Worm (Caenorhabditis elegans) whole organism, L2 larva: ENCODE data around the gene str-97.

Experiments
- C34F6.9 ChIP-seq: fragments of 150-350 bp; optimal IDR thresholded peaks from 2 replicates; lab custom pipeline; 2014; ENCODE audit warnings: missing biosample characterization, missing genetic modification characterization
- R02D3.7 ChIP-seq: fragments of 150-350 bp; optimal IDR thresholded peaks from 2 replicates; lab custom pipeline; 2014; ENCODE audit warnings: missing biosample characterization, missing genetic modification characterization
- Y55F3AM.14 ChIP-seq: fragments of 200-800 bp; sonication (Bioruptor generic); optimal IDR thresholded peaks from 2 replicates; lab custom pipeline; 2018; ENCODE audit warnings: mild to moderate bottlenecking, missing genetic modification characterization, missing compliant biosample characterization
- aly-2 ChIP-seq: fragments of 150-350 bp; optimal IDR thresholded peaks from 2 replicates; lab custom pipeline; 2014; ENCODE audit warnings: missing biosample characterization, missing genetic modification characterization
- ama-1 ChIP-seq: fragments of 150-350 bp; optimal IDR thresholded peaks from 2 replicates; lab custom pipeline; 2018; ENCODE audit warnings: inconsistent platforms
- blmp-1 ChIP-seq: sonication (generic microtip); optimal IDR thresholded peaks from 2 replicates; lab custom pipeline; 2017; ENCODE audit warnings: missing genetic modification characterization, mild to moderate bottlenecking, missing compliant biosample characterization, antibody characterized with exemption, moderate library complexity; ENCODE audit not compliant: insufficient read depth
- ceh-16 ChIP-seq: fragments of 150-350 bp; optimal IDR thresholded peaks from 2 replicates; lab custom pipeline; 2014; ENCODE audit warnings: missing biosample characterization, missing genetic modification characterization
- ceh-82 ChIP-seq: fragments of 150-350 bp; optimal IDR thresholded peaks from 2 replicates; lab custom pipeline; 2014; ENCODE audit warnings: missing biosample characterization, missing genetic modification characterization
- crh-2 ChIP-seq: sonication (generic microtip); optimal IDR thresholded peaks from 2 replicates; lab custom pipeline; 2017; ENCODE audit warnings: missing biosample characterization, missing genetic modification characterization
- dmd-4 ChIP-seq: sonication (generic microtip); optimal IDR thresholded peaks from 2 replicates; lab custom pipeline; 2017; ENCODE audit warnings: missing biosample characterization, missing genetic modification characterization
- egl-27 ChIP-seq: sonication (generic microtip); optimal IDR thresholded peaks from 3 replicates; lab custom pipeline; 2017; ENCODE audit warnings: missing biosample characterization, missing genetic modification reagents, missing genetic modification characterization
- elt-1 ChIP-seq: fragments of 150-350 bp; optimal IDR thresholded peaks from 2 replicates; lab custom pipeline; 2014; ENCODE audit warnings: missing biosample characterization, missing genetic modification characterization
- fos-1 ChIP-seq: fragments of 150-350 bp; optimal IDR thresholded peaks from 2 replicates; lab custom pipeline; 2014; ENCODE audit warnings: missing biosample characterization, missing genetic modification characterization
- lin-11 ChIP-seq: fragments of 150-350 bp; sonication (generic microtip); optimal IDR thresholded peaks from 2 replicates; lab custom pipeline; 2014; ENCODE audit warnings: missing biosample characterization, missing genetic modification characterization, inconsistent platforms, mixed read lengths
- lin-13 ChIP-seq: fragments of 150-350 bp; optimal IDR thresholded peaks from 2 replicates; lab custom pipeline; 2014; ENCODE audit warnings: missing biosample characterization, missing genetic modification reagents, missing genetic modification characterization
- lin-39 ChIP-seq: fragments of 150-350 bp; optimal IDR thresholded peaks from 2 replicates; lab custom pipeline; 2014; ENCODE audit warnings: missing biosample characterization, missing genetic modification reagents, missing genetic modification characterization
- lsy-2 ChIP-seq, 2 experiments: fragments of 150-350 bp in 1 of 2; sonication (generic microtip) in 1 of 2; optimal IDR thresholded peaks; 2 replicates each; lab custom pipeline; 2014 to 2017; ENCODE audit warnings: missing biosample characterization in 2 of 2, missing genetic modification characterization in 2 of 2
- mab-5 ChIP-seq: fragments of 150-350 bp; optimal IDR thresholded peaks from 2 replicates; lab custom pipeline; 2014; ENCODE audit warnings: missing biosample characterization, missing genetic modification characterization
- mbf-1 ChIP-seq: sonication (generic microtip); optimal IDR thresholded peaks from 2 replicates; lab custom pipeline; 2017; ENCODE audit warnings: missing biosample characterization, missing genetic modification characterization
- mdl-1 ChIP-seq, 2 experiments: fragments of 150-350 bp in 1 of 2; sonication (generic microtip) in 1 of 2; optimal IDR thresholded peaks; 2 replicates each; lab custom pipeline; 2017; ENCODE audit warnings: missing biosample characterization in 2 of 2, missing genetic modification characterization in 2 of 2
- nhr-10 ChIP-seq: sonication (generic microtip); optimal IDR thresholded peaks from 2 replicates; lab custom pipeline; 2017; ENCODE audit warnings: missing biosample characterization, missing genetic modification characterization
- nhr-11 ChIP-seq: fragments of 150-350 bp; optimal IDR thresholded peaks from 2 replicates; lab custom pipeline; 2014; ENCODE audit warnings: missing biosample characterization, missing genetic modification characterization
- nhr-129 ChIP-seq: fragments of 150-350 bp; optimal IDR thresholded peaks from 2 replicates; lab custom pipeline; 2014; ENCODE audit warnings: missing biosample characterization, missing genetic modification characterization
- nhr-21 ChIP-seq: fragments of 150-350 bp; optimal IDR thresholded peaks from 2 replicates; lab custom pipeline; 2014; ENCODE audit warnings: missing biosample characterization, missing genetic modification characterization
- nhr-237 ChIP-seq: fragments of 150-350 bp; optimal IDR thresholded peaks from 2 replicates; lab custom pipeline; 2014; ENCODE audit warnings: missing biosample characterization, missing genetic modification characterization
- nhr-25 ChIP-seq: fragments of 150-350 bp; sonication (generic microtip); optimal IDR thresholded peaks from 3 replicates; lab custom pipeline; 2014; ENCODE audit warnings: missing biosample characterization, missing genetic modification characterization
- nhr-6 ChIP-seq: fragments of 150-350 bp; optimal IDR thresholded peaks from 2 replicates; lab custom pipeline; 2014; ENCODE audit warnings: missing biosample characterization, missing genetic modification characterization
- peb-1 ChIP-seq: fragments of 150-350 bp; optimal IDR thresholded peaks from 2 replicates; lab custom pipeline; 2014; ENCODE audit warnings: missing biosample characterization, missing genetic modification characterization
- sem-4 ChIP-seq: fragments of 150-350 bp; optimal IDR thresholded peaks from 2 replicates; lab custom pipeline; 2014; ENCODE audit warnings: missing biosample characterization, missing genetic modification reagents, missing genetic modification characterization
- skn-1 ChIP-seq: sonication (generic microtip); optimal IDR thresholded peaks from 2 replicates; lab custom pipeline; 2017; ENCODE audit warnings: missing biosample characterization, missing genetic modification characterization
- sma-3 ChIP-seq: sonication (generic microtip); optimal IDR thresholded peaks from 2 replicates; lab custom pipeline; 2016; ENCODE audit warnings: missing genetic modification reagents, missing genetic modification characterization, missing compliant biosample characterization
- snpc-4 ChIP-seq: fragments of 150-350 bp; optimal IDR thresholded peaks from 2 replicates; lab custom pipeline; 2014; ENCODE audit warnings: missing biosample characterization, missing genetic modification characterization
- unc-39 ChIP-seq: fragments of 150-350 bp; optimal IDR thresholded peaks from 2 replicates; lab custom pipeline; 2014; ENCODE audit warnings: missing biosample characterization, missing genetic modification characterization
- unc-55 ChIP-seq: fragments of 150-350 bp; sonication (generic microtip); optimal IDR thresholded peaks from 3 replicates; lab custom pipeline; 2014; ENCODE audit warnings: missing biosample characterization, missing genetic modification reagents, missing genetic modification characterization
- unc-62 ChIP-seq: fragments of 150-350 bp; optimal IDR thresholded peaks from 2 replicates; lab custom pipeline; 2014; ENCODE audit warnings: missing biosample characterization, missing genetic modification reagents, missing genetic modification characterization
- zag-1 ChIP-seq: fragments of 150-350 bp; optimal IDR thresholded peaks from 2 replicates; lab custom pipeline; 2014; ENCODE audit warnings: missing biosample characterization, missing genetic modification characterization
- ztf-11 ChIP-seq: sonication (generic microtip); optimal IDR thresholded peaks from 2 replicates; lab custom pipeline; 2017; ENCODE audit warnings: missing biosample characterization, missing genetic modification characterization
- ztf-4 ChIP-seq: fragments of 150-350 bp; optimal IDR thresholded peaks from 2 replicates; lab custom pipeline; 2014; ENCODE audit warnings: missing biosample characterization, missing genetic modification characterization

The str-97 gene

DNA sequence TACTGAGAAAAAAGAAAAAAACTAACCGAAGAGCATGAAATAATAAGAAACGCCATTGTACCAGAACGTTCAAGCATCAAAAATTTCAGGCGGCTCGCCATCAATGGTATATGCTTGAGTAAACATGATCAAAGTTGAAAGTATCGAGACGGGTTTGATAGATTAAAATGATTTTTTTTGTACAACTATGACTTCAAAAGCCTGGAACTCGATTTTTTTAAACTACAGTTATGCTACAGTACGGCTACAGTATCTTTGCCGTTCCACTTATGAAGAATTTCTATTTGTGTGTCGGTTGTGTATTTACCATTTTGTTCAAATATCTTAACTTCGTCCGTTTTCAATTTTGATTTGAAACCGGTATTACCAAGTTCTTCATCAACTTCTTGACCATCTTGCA is at the start of gene str-97:
Gene str-97, minus strand, starts transcription at position 101 of the 400 bp plus-strand sequence.
- TF ChIP-seq lin-11 (tag; lab: Kevin White, UChicago) = no peak
- no peak for TF ChIP-seq sma-3 (GFP tag; lab: Kevin White, UChicago)
- TF ChIP-seq nhr-21 (tag; lab: Kevin White, UChicago) = no peak
- no peak for TF ChIP-seq egl-27
- TF ChIP-seq unc-39 (tag; lab: Kevin White, UChicago) = no peak
- TF ChIP-seq crh-2 = no peak
- no peak for TF ChIP-seq nhr-6 (tag; lab: Kevin White, UChicago)
- no peak for TF ChIP-seq nhr-10 (tag; lab: Kevin White, UChicago)
- TF ChIP-seq ztf-11 (tag; lab: Kevin White, UChicago) = no peak
- no peak for TF ChIP-seq snpc-4 (tag; lab: Kevin White, UChicago)
- TF ChIP-seq lsy-2 (tag; optimal IDR thresholded peaks at IDR 0.05; lab: Kevin White, UChicago) = no peak
- no peak for TF ChIP-seq zag-1 (tag; lab: Kevin White, UChicago)
- no peak for TF ChIP-seq mbf-1 (tag; lab: Kevin White, UChicago)
- no peak for TF ChIP-seq lin-39 (tag; lab: Kevin White, UChicago)
- TF ChIP-seq ama-1 (lab: Kevin White, UChicago) = no peak

DNA sequence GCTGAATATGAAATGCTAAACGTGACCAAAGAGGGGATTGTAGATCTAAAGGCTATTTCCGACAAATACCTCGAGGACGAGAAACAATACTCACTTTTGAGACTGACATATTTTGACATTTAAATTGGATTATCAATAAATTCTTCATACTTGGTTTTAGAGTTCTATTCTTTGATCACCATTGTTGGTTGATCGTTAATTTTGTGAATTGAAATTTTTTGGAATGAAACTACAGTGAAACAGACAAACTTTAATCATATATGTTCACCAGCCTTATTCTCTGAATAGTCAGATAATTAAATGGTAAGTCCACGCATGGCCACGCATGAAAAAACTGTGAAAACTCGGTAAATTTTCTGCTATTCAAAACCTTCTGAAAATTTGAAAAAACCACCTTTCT is 47.6 kb upstream of the str-97 start, which contains the start of gene F11A5.18:
Gene F11A5.18, plus strand, starts transcription at position 301 of the 400 bp plus-strand sequence.
- no peak for TF ChIP-seq mdl-1 (tag; optimal IDR thresholded peaks at IDR 0.05; lab: Kevin White, UChicago)
- no peak for TF ChIP-seq nhr-237 (tag; lab: Kevin White, UChicago)
- no peak for TF ChIP-seq lsy-2 (tag; optimal IDR thresholded peaks at IDR 0.05; lab: Kevin White, UChicago)
- TF ChIP-seq fos-1 (tag; lab: Kevin White, UChicago) = no peak
- no peak for TF ChIP-seq lin-11 (tag; lab: Kevin White, UChicago)
- no peak for TF ChIP-seq lin-13
- TF ChIP-seq lin-39 (tag; lab: Kevin White, UChicago) = no peak
- no peak for TF ChIP-seq ama-1 (lab: Kevin White, UChicago)
- TF ChIP-seq Y55F3AM.14 (GFP tag; lab: Kevin White, UChicago) = no peak
- no peak for TF ChIP-seq elt-1 (tag; lab: Kevin White, UChicago)
- TF ChIP-seq blmp-1 = no peak
- TF ChIP-seq ceh-82 (tag; lab: Kevin White, UChicago) = no peak
- TF ChIP-seq peb-1 (tag; lab: Kevin White, UChicago) = no peak
- no peak for TF ChIP-seq dmd-4 (tag; lab: Kevin White, UChicago)
- TF ChIP-seq unc-62 (GFP tag; lab: Kevin White, UChicago) = no peak

DNA sequence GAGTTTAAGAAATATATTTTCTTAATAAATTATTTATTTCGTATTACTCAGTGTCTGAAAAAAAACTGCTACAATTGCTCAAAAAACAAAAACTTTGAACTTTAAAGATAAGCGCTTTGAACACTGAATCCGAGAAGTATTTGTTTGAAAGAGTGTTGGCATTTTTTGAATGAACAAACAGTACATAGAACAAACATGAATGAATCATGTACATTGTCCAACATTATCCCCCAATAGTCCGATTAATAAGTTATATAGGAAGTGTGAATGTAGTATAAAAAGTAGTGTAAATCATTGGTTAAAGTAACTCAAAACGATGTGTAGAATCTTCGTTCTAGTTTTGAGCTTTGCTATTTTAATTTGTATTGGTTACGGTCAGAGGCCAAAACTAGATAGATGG is 46.7 kb upstream of the str-97 start, which contains the start of gene F11A5.17:
Gene F11A5.17, plus strand, starts transcription at position 301 of the 400 bp plus-strand sequence.
- TF ChIP-seq nhr-6 (tag; lab: Kevin White, UChicago) (no peak), blmp-1 (no peak), ztf-11 (tag; lab: Kevin White, UChicago) (no peak), ceh-16 (no peak), unc-62 (GFP tag; lab: Kevin White, UChicago) (no peak), mab-5 (tag; lab: Kevin White, UChicago) (no peak), mdl-1 (tag; optimal IDR thresholded peaks at IDR 0.05; lab: Kevin White, UChicago) (no peak), nhr-11 (tag; lab: Kevin White, UChicago) (no peak), nhr-21 (tag; lab: Kevin White, UChicago) (no peak), nhr-10 (tag; lab: Kevin White, UChicago) (no peak), C34F6.9 (tag; lab: Kevin White, UChicago) (no peak)

DNA sequence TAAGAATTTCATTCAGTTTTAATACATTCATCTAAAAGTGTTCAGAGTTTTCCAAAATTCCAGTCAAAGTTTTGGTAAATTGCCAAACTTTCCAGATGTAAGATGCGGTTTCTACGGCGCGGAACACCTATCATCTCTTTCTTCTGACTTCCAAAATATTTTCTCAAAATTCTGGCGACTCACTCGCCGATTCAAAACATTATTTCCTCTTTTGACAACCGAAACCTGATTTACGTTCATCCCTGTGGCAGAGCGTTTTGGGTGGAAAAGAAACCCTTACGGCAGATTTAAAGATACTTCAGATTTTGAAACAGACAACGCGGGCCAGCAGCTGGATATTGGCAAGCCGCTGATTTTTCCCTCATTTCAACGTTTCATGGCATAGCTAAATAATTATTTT is 43.0 kb upstream of the str-97 start, which contains the start of gene F11A5.5:
Gene F11A5.5, plus strand, starts transcription at position 301 of the 400 bp plus-strand sequence.
- TF ChIP-seq aly-2 (tag; lab: Kevin White, UChicago) (no peak), nhr-6 (tag; lab: Kevin White, UChicago) (no peak), R02D3.7 (tag; lab: Kevin White, UChicago) (no peak), nhr-25 (tag; lab: Kevin White, UChicago) (no peak), lin-39 (tag; lab: Kevin White, UChicago) (no peak), sma-3 (GFP tag; lab: Kevin White, UChicago) (no peak), sem-4 (tag; lab: Kevin White, UChicago) (no peak), ama-1 (lab: Kevin White, UChicago) (no peak), skn-1 (tag; lab: Kevin White, UChicago) (no peak), peb-1 (tag; lab: Kevin White, UChicago) (no peak), unc-55 (GFP tag; lab: Kevin White, UChicago) (no peak), nhr-129 (tag; lab: Kevin White, UChicago) (no peak), nhr-237 (tag; lab: Kevin White, UChicago) (no peak), ztf-4 (tag; lab: Kevin White, UChicago) (no peak), nhr-21 (tag; lab: Kevin White, UChicago) (no peak), fos-1 (tag; lab: Kevin White, UChicago) (no peak), lin-11 (tag; lab: Kevin White, UChicago) (no peak), unc-39 (tag; lab: Kevin White, UChicago) (no peak)
